Worm (Caenorhabditis elegans): ENCODE measurements around the gene F44F4.10.

DNA sequence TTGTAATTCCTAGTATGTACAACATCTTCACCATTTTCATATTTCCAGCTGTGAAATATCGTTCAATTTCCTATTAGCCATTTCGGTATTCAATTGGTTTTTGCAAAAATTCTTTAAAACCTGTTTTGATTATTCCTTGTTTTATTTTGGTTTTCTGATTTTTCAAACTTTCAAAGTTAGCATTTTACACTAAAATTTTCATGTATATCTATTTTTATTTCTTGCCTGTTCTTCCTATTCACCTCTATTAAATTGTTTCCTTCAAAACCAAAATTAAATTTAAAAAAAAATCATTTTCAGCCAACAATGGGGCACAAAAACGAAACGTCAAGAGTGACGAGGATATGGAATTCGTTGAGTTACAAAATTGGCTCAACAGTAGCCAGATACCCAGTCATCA, 28.1 kb downstream of the F44F4.10 start, which contains the start of gene ptr-8:
- TF ChIP-seq ztf-29 (GFP tag; IDR thresholded peaks at IDR 0.05) (no peak), klf-2 (GFP tag; conservative IDR thresholded peaks at IDR 0.05) (no peak), med-1 (GFP tag; optimal IDR thresholded peaks at IDR 0.05; ENCODE audit: insufficient read depth) (no peak), flt-1 (GFP tag; IDR thresholded peaks at IDR 0.05) (no peak), tab-1 (GFP tag; IDR thresholded peaks at IDR 0.05) (no peak), ztf-23 (GFP tag; IDR thresholded peaks at IDR 0.05) (no peak), T22C8.4 (GFP tag; IDR thresholded peaks at IDR 0.05) (no peak), ref-1 (GFP tag; conservative IDR thresholded peaks at IDR 0.05) (no peak)

Measured in whole organism, midembryonic.